Fruit fly (Drosophila melanogaster): ENCODE measurements around the gene sn.

Gene sn

DNA sequence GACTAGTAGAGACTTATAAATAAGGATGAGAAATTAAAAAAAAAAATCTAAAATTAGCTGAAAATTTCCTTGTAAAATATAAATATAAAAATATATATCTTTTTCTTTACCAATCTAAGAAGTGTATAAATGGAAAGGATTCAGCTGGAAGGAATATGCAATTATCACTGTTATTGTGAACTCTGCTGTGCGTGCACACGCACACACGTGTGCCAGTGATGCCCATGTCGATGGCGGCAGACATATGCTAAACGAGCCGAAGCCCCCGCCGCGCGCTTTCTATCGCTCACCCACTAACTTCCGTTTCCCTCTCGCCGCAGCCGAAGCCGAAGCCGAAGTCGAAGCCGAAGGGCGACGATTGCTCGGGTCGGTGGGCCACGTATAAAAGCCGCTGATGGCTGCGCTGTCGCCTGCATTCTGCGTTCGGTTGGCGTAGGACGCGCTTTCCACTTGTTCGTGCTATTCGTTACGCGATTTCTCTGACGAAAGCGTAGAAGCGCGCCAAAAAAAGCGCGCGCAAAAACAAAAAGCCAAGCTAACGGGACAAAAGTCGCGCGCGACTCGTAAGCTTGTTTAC, 31.4 kb downstream of the sn start, which contains the start of gene Tbh (continued):
- TF ChIP-seq Myb (GFP tag; optimal IDR thresholded peaks at IDR 0.05) = no peak
- TF ChIP-seq abd-A (tag; optimal IDR thresholded peaks at IDR 0.05) = peak; percentile 56
- no peak for TF ChIP-seq GATAe (GFP tag; conservative IDR thresholded peaks at IDR 0.05)
- TF ChIP-seq HLH54F (GFP tag; optimal IDR thresholded peaks at IDR 0.05) = no peak
- TF ChIP-seq CG5180 (GFP tag; optimal IDR thresholded peaks at IDR 0.05) = no peak
- no peak for TF ChIP-seq nom (GFP tag; optimal IDR thresholded peaks at IDR 0.05)
- TF ChIP-seq croc (GFP tag; conservative IDR thresholded peaks at IDR 0.05) = no peak
- peak; percentile 72 for TF ChIP-seq lab (GFP tag; optimal IDR thresholded peaks at IDR 0.05)
- no peak for TF ChIP-seq CG34376 (GFP tag; optimal IDR thresholded peaks at IDR 0.05)
- TF ChIP-seq CG10959 (GFP tag; IDR thresholded peaks at IDR 0.05) = no peak
- no peak for TF ChIP-seq sr (GFP tag; IDR thresholded peaks at IDR 0.05)
- TF ChIP-seq hb (GFP tag; IDR thresholded peaks at IDR 0.05; ENCODE audit: partially characterized antibody) = no peak
- TF ChIP-seq Rfx (GFP tag; IDR thresholded peaks at IDR 0.05) = peak; percentile 42; the same call in 1 of the 2 replicates
- peak; percentile 17 for TF ChIP-seq grau (tag; optimal IDR thresholded peaks at IDR 0.05)
- peak; percentile 32 for TF ChIP-seq CG15269 (tag; optimal IDR thresholded peaks at IDR 0.05)
- TF ChIP-seq CG1233 (GFP tag; optimal IDR thresholded peaks at IDR 0.05) = peak; percentile 23
- no peak for TF ChIP-seq da (GFP tag; optimal IDR thresholded peaks at IDR 0.05)
- no peak for TF ChIP-seq CG12071 (GFP tag; optimal IDR thresholded peaks at IDR 0.05)
- no peak for TF ChIP-seq CG11085 (GFP tag; IDR thresholded peaks at IDR 0.05)
- no peak for TF ChIP-seq CG7271 (tag; optimal IDR thresholded peaks at IDR 0.05)
- no peak for TF ChIP-seq CG5245 (GFP tag; optimal IDR thresholded peaks at IDR 0.05)
- TF ChIP-seq Atf6 (GFP tag; IDR thresholded peaks at IDR 0.05) = peak; percentile 34; the same call in 1 of the 2 replicates
- TF ChIP-seq Oli (tag; optimal IDR thresholded peaks at IDR 0.05) = peak; percentile 31
- peak; percentile 17 for TF ChIP-seq CG15601 (tag; optimal IDR thresholded peaks at IDR 0.05)
- TF ChIP-seq eve (GFP tag; optimal IDR thresholded peaks at IDR 0.05) = no peak
- no peak for TF ChIP-seq CG7745 (tag; optimal IDR thresholded peaks at IDR 0.05)
- TF ChIP-seq peb (GFP tag; IDR thresholded peaks at IDR 0.05) = no peak
- TF ChIP-seq toy (GFP tag; IDR thresholded peaks at IDR 0.05) = no peak
- TF ChIP-seq Hr39 (optimal IDR thresholded peaks at IDR 0.05) = no peak
- TF ChIP-seq Usf (GFP tag; optimal IDR thresholded peaks at IDR 0.05) = no peak
- TF ChIP-seq tap (tag; optimal IDR thresholded peaks at IDR 0.05) = no peak
- no peak for TF ChIP-seq Atf3 (GFP tag; optimal IDR thresholded peaks at IDR 0.05)
- TF ChIP-seq Ets97D (GFP tag; optimal IDR thresholded peaks at IDR 0.05) = peak; percentile 52
- no peak for TF ChIP-seq CG6272 (GFP tag; IDR thresholded peaks at IDR 0.05)
- TF ChIP-seq YL-1 (GFP tag; optimal IDR thresholded peaks at IDR 0.05) = no peak
- TF ChIP-seq CG8359 (GFP tag; optimal IDR thresholded peaks at IDR 0.05; ENCODE audit: borderline replicate concordance) = no peak
- no peak for TF ChIP-seq run (tag; optimal IDR thresholded peaks at IDR 0.05)
- peak; percentile 6 for TF ChIP-seq CoRest (tag; optimal IDR thresholded peaks at IDR 0.05)
- no peak for TF ChIP-seq Fer2 (tag; optimal IDR thresholded peaks at IDR 0.05)
- TF ChIP-seq crol (GFP tag; IDR thresholded peaks at IDR 0.05) = peak; percentile 63
- TF ChIP-seq CG9817 (tag; optimal IDR thresholded peaks at IDR 0.05) = no peak
- peak; percentile 73 for TF ChIP-seq Fer1 (GFP tag; optimal IDR thresholded peaks at IDR 0.05)
- TF ChIP-seq CG11696 (GFP tag; IDR thresholded peaks at IDR 0.05) = peak; percentile 60
- TF ChIP-seq E2f2 (GFP tag; IDR thresholded peaks at IDR 0.05) = 0 out of 2 replicates have a peak, but pooled peaks have one; percentile 8
- TF ChIP-seq ind (GFP tag; optimal IDR thresholded peaks at IDR 0.05) = no peak
- no peak for TF ChIP-seq CG11560 (tag; IDR thresholded peaks at IDR 0.05)
- no peak for TF ChIP-seq CG6175 (GFP tag; IDR thresholded peaks at IDR 0.05)
- no peak for TF ChIP-seq dpn (GFP tag; optimal IDR thresholded peaks at IDR 0.05)
- no peak for TF ChIP-seq Doc3 (GFP tag; IDR thresholded peaks at IDR 0.05; ENCODE audit: partially characterized antibody)
- no peak for TF ChIP-seq ftz-f1 (GFP tag; optimal IDR thresholded peaks at IDR 0.05)
- no peak for TF ChIP-seq Gsc (GFP tag; IDR thresholded peaks at IDR 0.05)

Measured in whole organism, embryonic.